Fruit fly (Drosophila melanogaster) Kc167 (cell line): Measurements from ENCODE around the gene Rsf1.

ENCODE experiments used
- Myc ChIP-seq: fragments of >200 bp; optimal IDR thresholded peaks from 2 replicates; lab custom pipeline; 2017; ENCODE audit warnings: missing external identifiers
- psq ChIP-seq: fragments of >200 bp; optimal IDR thresholded peaks from 2 replicates; lab custom pipeline; 2017; ENCODE audit warnings: missing external identifiers
- ttk ChIP-seq: sonication (Bioruptor generic); optimal IDR thresholded peaks from 2 replicates; lab custom pipeline; 2017; ENCODE audit warnings: missing external identifiers

- TF ChIP-seq Myc (no peak), psq (lab: Kevin White, UChicago) (no peak), ttk (lab: Kevin White, UChicago) (no peak)
These were observed 40.7 kb downstream of the Rsf1 start, which contains the start of gene Bcs1 for dm6 chr2L:10222550-10223231.
